Worm (Caenorhabditis elegans) whole organism, L2 larva: Measurements from ENCODE around the gene golg-4.
"Not testable (repeated sequence)": the region's sequence is repeated elsewhere in the genome, so short reads cannot be mapped to it uniquely, and the experiment has no call there.

Experiments
- C34F6.9 ChIP-seq: fragments of 150-350 bp; optimal IDR thresholded peaks from 2 replicates; lab custom pipeline; 2014; ENCODE audit warnings: missing biosample characterization, missing genetic modification characterization
- F13H6.1 ChIP-seq: sonication (generic microtip); optimal IDR thresholded peaks from 2 replicates; lab custom pipeline; 2016; ENCODE audit warnings: missing genetic modification characterization, missing compliant biosample characterization
- R02D3.7 ChIP-seq: fragments of 150-350 bp; optimal IDR thresholded peaks from 2 replicates; lab custom pipeline; 2014; ENCODE audit warnings: missing biosample characterization, missing genetic modification characterization
- alr-1 ChIP-seq: fragments of 150-350 bp; optimal IDR thresholded peaks from 2 replicates; lab custom pipeline; 2014; ENCODE audit warnings: missing biosample characterization, missing genetic modification characterization
- aly-2 ChIP-seq: fragments of 150-350 bp; optimal IDR thresholded peaks from 2 replicates; lab custom pipeline; 2014; ENCODE audit warnings: missing biosample characterization, missing genetic modification characterization
- ama-1 ChIP-seq: fragments of 150-350 bp; optimal IDR thresholded peaks from 2 replicates; lab custom pipeline; 2018; ENCODE audit warnings: inconsistent platforms
- blmp-1 ChIP-seq: sonication (generic microtip); optimal IDR thresholded peaks from 2 replicates; lab custom pipeline; 2017; ENCODE audit warnings: missing genetic modification characterization, mild to moderate bottlenecking, missing compliant biosample characterization, antibody characterized with exemption, moderate library complexity; ENCODE audit not compliant: insufficient read depth
- ceh-16 ChIP-seq: fragments of 150-350 bp; optimal IDR thresholded peaks from 2 replicates; lab custom pipeline; 2014; ENCODE audit warnings: missing biosample characterization, missing genetic modification characterization
- ceh-82 ChIP-seq: fragments of 150-350 bp; optimal IDR thresholded peaks from 2 replicates; lab custom pipeline; 2014; ENCODE audit warnings: missing biosample characterization, missing genetic modification characterization
- crh-2 ChIP-seq: sonication (generic microtip); optimal IDR thresholded peaks from 2 replicates; lab custom pipeline; 2017; ENCODE audit warnings: missing biosample characterization, missing genetic modification characterization
- dmd-4 ChIP-seq: sonication (generic microtip); optimal IDR thresholded peaks from 2 replicates; lab custom pipeline; 2017; ENCODE audit warnings: missing biosample characterization, missing genetic modification characterization
- egl-27 ChIP-seq: sonication (generic microtip); optimal IDR thresholded peaks from 3 replicates; lab custom pipeline; 2017; ENCODE audit warnings: missing biosample characterization, missing genetic modification reagents, missing genetic modification characterization
- elt-1 ChIP-seq: fragments of 150-350 bp; optimal IDR thresholded peaks from 2 replicates; lab custom pipeline; 2014; ENCODE audit warnings: missing biosample characterization, missing genetic modification characterization
- elt-3 ChIP-seq: sonication (generic microtip); optimal IDR thresholded peaks from 2 replicates; lab custom pipeline; 2017; ENCODE audit warnings: missing biosample characterization, missing genetic modification characterization
- gmeb-1 ChIP-seq: fragments of 150-350 bp; optimal IDR thresholded peaks from 2 replicates; lab custom pipeline; 2014; ENCODE audit warnings: missing biosample characterization, missing genetic modification characterization
- lin-11 ChIP-seq: fragments of 150-350 bp; sonication (generic microtip); optimal IDR thresholded peaks from 2 replicates; lab custom pipeline; 2014; ENCODE audit warnings: missing biosample characterization, missing genetic modification characterization, inconsistent platforms, mixed read lengths
- lin-13 ChIP-seq: fragments of 150-350 bp; optimal IDR thresholded peaks from 2 replicates; lab custom pipeline; 2014; ENCODE audit warnings: missing biosample characterization, missing genetic modification reagents, missing genetic modification characterization
- lin-39 ChIP-seq: fragments of 150-350 bp; optimal IDR thresholded peaks from 2 replicates; lab custom pipeline; 2014; ENCODE audit warnings: missing biosample characterization, missing genetic modification reagents, missing genetic modification characterization
- lsy-2 ChIP-seq, 2 experiments: fragments of 150-350 bp in 1 of 2; sonication (generic microtip) in 1 of 2; optimal IDR thresholded peaks; 2 replicates each; lab custom pipeline; 2014 to 2017; ENCODE audit warnings: missing biosample characterization in 2 of 2, missing genetic modification characterization in 2 of 2
- mab-5 ChIP-seq: fragments of 150-350 bp; optimal IDR thresholded peaks from 2 replicates; lab custom pipeline; 2014; ENCODE audit warnings: missing biosample characterization, missing genetic modification characterization
- mbf-1 ChIP-seq: sonication (generic microtip); optimal IDR thresholded peaks from 2 replicates; lab custom pipeline; 2017; ENCODE audit warnings: missing biosample characterization, missing genetic modification characterization
- mdl-1 ChIP-seq, 2 experiments: fragments of 150-350 bp in 1 of 2; sonication (generic microtip) in 1 of 2; optimal IDR thresholded peaks; 2 replicates each; lab custom pipeline; 2017; ENCODE audit warnings: missing biosample characterization in 2 of 2, missing genetic modification characterization in 2 of 2
- nhr-10 ChIP-seq: sonication (generic microtip); optimal IDR thresholded peaks from 2 replicates; lab custom pipeline; 2017; ENCODE audit warnings: missing biosample characterization, missing genetic modification characterization
- nhr-12 ChIP-seq: fragments of 150-350 bp; optimal IDR thresholded peaks from 2 replicates; lab custom pipeline; 2014; ENCODE audit warnings: missing biosample characterization, missing genetic modification characterization
- nhr-129 ChIP-seq: fragments of 150-350 bp; optimal IDR thresholded peaks from 2 replicates; lab custom pipeline; 2014; ENCODE audit warnings: missing biosample characterization, missing genetic modification characterization
- nhr-21 ChIP-seq: fragments of 150-350 bp; optimal IDR thresholded peaks from 2 replicates; lab custom pipeline; 2014; ENCODE audit warnings: missing biosample characterization, missing genetic modification characterization
- nhr-23 ChIP-seq: fragments of 150-350 bp; optimal IDR thresholded peaks from 2 replicates; lab custom pipeline; 2014; ENCODE audit warnings: missing biosample characterization, missing genetic modification reagents, missing genetic modification characterization
- nhr-237 ChIP-seq: fragments of 150-350 bp; optimal IDR thresholded peaks from 2 replicates; lab custom pipeline; 2014; ENCODE audit warnings: missing biosample characterization, missing genetic modification characterization
- nhr-25 ChIP-seq: fragments of 150-350 bp; sonication (generic microtip); optimal IDR thresholded peaks from 3 replicates; lab custom pipeline; 2014; ENCODE audit warnings: missing biosample characterization, missing genetic modification characterization
- nhr-6 ChIP-seq: fragments of 150-350 bp; optimal IDR thresholded peaks from 2 replicates; lab custom pipeline; 2014; ENCODE audit warnings: missing biosample characterization, missing genetic modification characterization
- nhr-77 ChIP-seq: fragments of 150-350 bp; optimal IDR thresholded peaks from 2 replicates; lab custom pipeline; 2014; ENCODE audit warnings: missing biosample characterization, missing genetic modification characterization
- peb-1 ChIP-seq: fragments of 150-350 bp; optimal IDR thresholded peaks from 2 replicates; lab custom pipeline; 2014; ENCODE audit warnings: missing biosample characterization, missing genetic modification characterization
- sem-4 ChIP-seq: fragments of 150-350 bp; optimal IDR thresholded peaks from 2 replicates; lab custom pipeline; 2014; ENCODE audit warnings: missing biosample characterization, missing genetic modification reagents, missing genetic modification characterization
- sma-3 ChIP-seq: sonication (generic microtip); optimal IDR thresholded peaks from 2 replicates; lab custom pipeline; 2016; ENCODE audit warnings: missing genetic modification reagents, missing genetic modification characterization, missing compliant biosample characterization
- sma-9 ChIP-seq, 2 experiments: fragments of 150-350 bp in 1 of 2; sonication (generic microtip) in 1 of 2; optimal IDR thresholded peaks; 2 replicates each; lab custom pipeline; 2014 to 2016; ENCODE audit warnings: missing genetic modification characterization in 2 of 2, mild to moderate bottlenecking in 1 of 2, missing biosample characterization in 1 of 2, missing compliant biosample characterization in 1 of 2, missing genetic modification reagents in 1 of 2, moderate library complexity in 1 of 2
- snpc-4 ChIP-seq: fragments of 150-350 bp; optimal IDR thresholded peaks from 2 replicates; lab custom pipeline; 2014; ENCODE audit warnings: missing biosample characterization, missing genetic modification characterization
- unc-39 ChIP-seq: fragments of 150-350 bp; optimal IDR thresholded peaks from 2 replicates; lab custom pipeline; 2014; ENCODE audit warnings: missing biosample characterization, missing genetic modification characterization
- unc-55 ChIP-seq: fragments of 150-350 bp; sonication (generic microtip); optimal IDR thresholded peaks from 3 replicates; lab custom pipeline; 2014; ENCODE audit warnings: missing biosample characterization, missing genetic modification reagents, missing genetic modification characterization
- unc-62 ChIP-seq: fragments of 150-350 bp; optimal IDR thresholded peaks from 2 replicates; lab custom pipeline; 2014; ENCODE audit warnings: missing biosample characterization, missing genetic modification reagents, missing genetic modification characterization
- zag-1 ChIP-seq: fragments of 150-350 bp; optimal IDR thresholded peaks from 2 replicates; lab custom pipeline; 2014; ENCODE audit warnings: missing biosample characterization, missing genetic modification characterization
- ztf-1 ChIP-seq: fragments of 200-800 bp; sonication (Bioruptor generic); conservative IDR thresholded peaks from 2 replicates; pipeline ENCODE4 v1.3.6; 2022; ENCODE audit warnings: missing genetic modification characterization, missing compliant biosample characterization
- ztf-11 ChIP-seq: sonication (generic microtip); optimal IDR thresholded peaks from 2 replicates; lab custom pipeline; 2017; ENCODE audit warnings: missing biosample characterization, missing genetic modification characterization

golg-4 gene

DNA sequence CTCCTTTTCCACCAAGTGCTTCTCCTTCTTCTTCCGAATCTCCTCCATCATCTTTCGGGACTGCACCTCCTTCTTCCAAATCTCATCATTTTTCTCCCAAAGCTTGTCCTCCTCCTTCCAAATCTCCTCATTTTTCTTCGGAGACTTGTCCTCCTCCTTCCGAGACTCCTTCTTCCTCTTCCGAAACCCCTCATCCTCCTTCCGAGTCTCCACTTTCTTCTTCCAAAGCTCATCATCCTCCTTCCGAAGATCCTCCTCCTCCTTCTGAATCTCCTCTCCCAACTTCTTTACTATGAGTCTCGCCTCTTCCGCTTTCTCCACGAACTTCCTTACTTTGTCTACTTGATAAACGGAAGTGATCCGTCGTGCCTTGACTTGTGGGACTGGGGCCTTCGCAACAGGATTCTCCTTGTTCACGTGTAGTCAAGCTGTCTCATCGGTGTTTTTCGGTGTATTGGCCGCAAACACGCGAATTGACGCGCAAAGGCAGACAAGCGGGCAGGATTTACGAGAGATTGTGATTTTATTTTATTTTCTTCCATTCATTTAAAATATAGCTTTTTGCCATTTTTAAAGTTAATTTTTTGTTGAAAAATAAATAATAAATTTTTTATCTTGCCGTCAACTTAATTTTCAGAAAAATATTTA, 47.3 kb downstream of the golg-4 start, which contains the start of the genes K01A11.3 and C34C12.12:
Gene K01A11.3 (minus strand): TSS at position 51 of the 648 bp plus-strand sequence.
Gene C34C12.12 (plus strand): TSS at position 632 of the 648 bp plus-strand sequence.
- TF ChIP-seq gmeb-1 (tag; lab: Kevin White, UChicago) (no peak), nhr-25 (tag; lab: Kevin White, UChicago) (no peak), crh-2 (tag; lab: Kevin White, UChicago) (no peak), blmp-1 (tag; lab: Kevin White, UChicago) (no peak), nhr-237 (tag; lab: Kevin White, UChicago) (no peak), peb-1 (tag; lab: Kevin White, UChicago) (no peak), sma-3 (GFP tag; lab: Kevin White, UChicago) (no peak), nhr-23 (no peak), elt-3 (tag; lab: Kevin White, UChicago) (no peak), lin-39 (no peak), mab-5 (tag; lab: Kevin White, UChicago) (no peak), unc-62 (GFP tag; lab: Kevin White, UChicago) (no peak), egl-27 (tag; lab: Kevin White, UChicago) (no peak), nhr-129 (tag; lab: Kevin White, UChicago) (no peak), dmd-4 (tag; lab: Kevin White, UChicago) (no peak)

DNA sequence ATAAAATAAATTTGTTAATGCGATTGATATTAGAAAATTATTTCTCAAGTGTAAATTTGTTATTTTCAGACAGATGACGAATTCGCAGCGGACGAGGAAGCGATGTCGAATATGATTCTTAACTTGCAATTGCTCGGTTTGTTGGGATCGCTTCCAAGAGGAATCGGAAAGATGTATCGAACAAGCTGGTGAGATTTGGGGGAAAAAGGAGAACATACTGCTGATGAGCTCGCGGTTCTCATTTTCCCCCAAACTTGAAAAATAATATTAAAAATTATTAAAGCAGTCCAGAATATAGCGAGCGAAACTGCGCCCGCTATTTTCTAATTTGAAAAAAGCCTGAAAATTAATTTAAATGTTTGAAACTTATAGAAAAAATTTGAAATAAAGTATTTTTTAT, 48.1 kb downstream of the golg-4 start, which contains the start of gene C34C12.2:
Gene C34C12.2 (plus strand): TSS at position 301 of the 400 bp plus-strand sequence.
- TF ChIP-seq lin-11; sma-9 (GFP tag; optimal IDR thresholded peaks at IDR 0.05; lab: Kevin White, UChicago); sma-9 (tag; optimal IDR thresholded peaks at IDR 0.05; lab: Kevin White, UChicago); elt-3 (tag; lab: Kevin White, UChicago): not testable (repeated sequence)

DNA sequence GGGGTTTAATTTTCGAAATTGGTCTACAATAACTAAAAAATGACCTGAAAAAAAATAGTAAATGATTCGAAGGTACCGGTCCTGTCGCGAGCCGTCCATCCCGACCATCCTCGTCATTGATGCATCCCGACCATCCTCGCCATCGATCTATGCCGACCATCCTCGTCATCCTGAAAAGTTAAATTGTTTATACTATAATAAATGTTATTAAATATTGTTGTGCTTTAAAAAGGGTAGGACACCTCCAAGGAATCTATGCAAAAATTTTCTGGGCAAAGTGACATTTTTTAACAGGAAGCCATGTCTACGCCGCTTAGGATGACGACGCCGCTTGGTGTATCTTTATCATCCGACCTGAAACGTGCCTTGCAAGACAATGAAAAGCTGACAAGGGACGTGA, 48.7 kb downstream of the golg-4 start, which contains the start of gene C34C12.1:
Gene C34C12.1 (plus strand): TSS at position 301 of the 400 bp plus-strand sequence.
- TF ChIP-seq nhr-25, blmp-1, mab-5 (tag; lab: Kevin White, UChicago): not testable (repeated sequence)
- TF ChIP-seq, all 48 proteins: peak for 0; not testable (repeated sequence) for 48

DNA sequence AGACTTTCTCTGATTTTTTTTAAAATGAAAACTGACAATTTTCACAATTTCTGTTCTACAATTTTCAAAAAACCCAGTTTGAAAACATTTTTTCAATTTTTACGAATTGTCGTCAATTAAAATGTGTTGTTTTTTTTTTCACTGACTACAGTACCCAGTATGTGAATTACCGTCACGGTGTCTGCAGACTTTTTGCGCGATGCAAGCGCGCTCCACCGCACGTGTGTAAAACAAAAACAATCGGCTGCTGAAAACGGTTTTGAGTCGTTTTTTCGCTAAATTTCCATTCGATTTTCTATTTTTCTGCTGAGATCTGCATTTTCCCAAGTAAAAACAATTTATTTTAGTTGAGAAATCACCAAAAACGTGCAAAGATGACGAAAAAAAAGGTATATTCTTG, 50.9 kb downstream of the golg-4 start:
- TF ChIP-seq alr-1 (tag; lab: Kevin White, UChicago) = no peak
- TF ChIP-seq lin-11 = peak; percentile 93
- peak; percentile 93 for TF ChIP-seq mab-5 (tag; lab: Kevin White, UChicago)
- no peak for TF ChIP-seq elt-3 (tag; lab: Kevin White, UChicago)
- TF ChIP-seq ceh-82 (tag; lab: Kevin White, UChicago) = peak; percentile 91
- TF ChIP-seq nhr-129 (tag; lab: Kevin White, UChicago) = peak; percentile 94
- no peak for TF ChIP-seq unc-39
- peak; percentile 98 for TF ChIP-seq sem-4 (tag; lab: Kevin White, UChicago)
- TF ChIP-seq gmeb-1 (tag; lab: Kevin White, UChicago) = peak; percentile 97
- TF ChIP-seq unc-62 (GFP tag; lab: Kevin White, UChicago) = no peak
- peak; percentile 98 for TF ChIP-seq C34F6.9 (tag; lab: Kevin White, UChicago)
- TF ChIP-seq mbf-1 (tag; lab: Kevin White, UChicago) = peak; percentile 56
- TF ChIP-seq crh-2 (tag; lab: Kevin White, UChicago) = peak; percentile 99
- peak; percentile 99 for TF ChIP-seq lin-13
- peak; percentile 84 for TF ChIP-seq R02D3.7 (tag; lab: Kevin White, UChicago)
- TF ChIP-seq zag-1 (tag; lab: Kevin White, UChicago) = peak; percentile 93
- peak; percentile 88 for TF ChIP-seq ceh-16 (tag; lab: Kevin White, UChicago)
- peak; percentile 89 for TF ChIP-seq blmp-1 (tag; lab: Kevin White, UChicago)
- TF ChIP-seq ama-1 (lab: Kevin White, UChicago) = no peak
- no peak for TF ChIP-seq aly-2 (tag; lab: Kevin White, UChicago)
- peak; percentile 94 for TF ChIP-seq F13H6.1 (tag; lab: Kevin White, UChicago)
- TF ChIP-seq nhr-237 (tag; lab: Kevin White, UChicago) = peak; percentile 86
- TF ChIP-seq mdl-1 (tag; optimal IDR thresholded peaks at IDR 0.05; lab: Kevin White, UChicago) = peak; percentile 41 to 88
- no peak for TF ChIP-seq elt-1 (tag; lab: Kevin White, UChicago)
- no peak for TF ChIP-seq lin-39
- TF ChIP-seq unc-55 = peak; percentile 99
- TF ChIP-seq nhr-77 (tag; lab: Kevin White, UChicago) = peak; percentile 91
- TF ChIP-seq nhr-6 (tag; lab: Kevin White, UChicago) = peak; percentile 96
- peak; percentile 82 for TF ChIP-seq nhr-10
- peak; percentile 100 for TF ChIP-seq sma-3 (GFP tag; lab: Kevin White, UChicago)
- peak; percentile 96 for TF ChIP-seq egl-27 (tag; lab: Kevin White, UChicago)
- TF ChIP-seq dmd-4 (tag; lab: Kevin White, UChicago) = peak; percentile 53
- no peak for TF ChIP-seq ztf-1 (GFP tag; lab: Robert Waterston, UW)
- TF ChIP-seq nhr-25 (tag; lab: Kevin White, UChicago) = peak; percentile 99
- TF ChIP-seq peb-1 (tag; lab: Kevin White, UChicago) = no peak
- peak; percentile 99 to 100 for TF ChIP-seq lsy-2 (tag; optimal IDR thresholded peaks at IDR 0.05; lab: Kevin White, UChicago)
- TF ChIP-seq snpc-4 (tag; lab: Kevin White, UChicago) = peak; percentile 90
- peak; percentile 99 for TF ChIP-seq nhr-21
- no peak for TF ChIP-seq ztf-11 (tag; lab: Kevin White, UChicago)
- peak; percentile 59 for TF ChIP-seq nhr-12 (tag; lab: Kevin White, UChicago)
